Worm (Caenorhabditis elegans) whole organism, late embryonic: ENCODE results near the gene F28F8.9.
A peak's percentile ranks its signal among the peaks of the same experiment; 100 is the strongest.

Source experiments
- C08G9.2 ChIP-seq: sonication (generic microtip); optimal IDR thresholded peaks from 2 replicates; lab custom pipeline; 2016; ENCODE audit warnings: mild to moderate bottlenecking, missing genetic modification characterization, moderate library complexity, missing compliant biosample characterization
- C38D4.7 ChIP-seq: fragments of 200-800 bp; sonication (Bioruptor generic); optimal IDR thresholded peaks from 2 replicates; lab custom pipeline; 2018; ENCODE audit warnings: mild to moderate bottlenecking, missing genetic modification characterization, moderate library complexity, missing compliant biosample characterization
- K09A11.1 ChIP-seq: sonication (generic microtip); optimal IDR thresholded peaks from 2 replicates; lab custom pipeline; 2017; ENCODE audit warnings: antibody characterized with exemption, mild to moderate bottlenecking, missing genetic modification characterization, missing compliant biosample characterization; ENCODE audit not compliant: insufficient read depth
- ahr-1 ChIP-seq: sonication (generic microtip); optimal IDR thresholded peaks from 2 replicates; lab custom pipeline; 2016; ENCODE audit warnings: missing genetic modification characterization, missing compliant biosample characterization
- ceh-14 ChIP-seq: sonication (generic microtip); optimal IDR thresholded peaks from 2 replicates; lab custom pipeline; 2016; ENCODE audit warnings: missing genotype, missing genetic modification characterization, missing compliant biosample characterization
- ceh-18 ChIP-seq: sonication (generic microtip); optimal IDR thresholded peaks from 2 replicates; lab custom pipeline; 2016; ENCODE audit warnings: missing genetic modification characterization, missing compliant biosample characterization
- ceh-19 ChIP-seq: fragments of 200-800 bp; sonication (Bioruptor generic); optimal IDR thresholded peaks from 2 replicates; lab custom pipeline; 2018; ENCODE audit warnings: mild to moderate bottlenecking, missing genetic modification characterization, missing compliant biosample characterization
- ceh-2 ChIP-seq: sonication (generic microtip); optimal IDR thresholded peaks from 2 replicates; lab custom pipeline; 2016; ENCODE audit warnings: missing genotype, missing genetic modification characterization, missing compliant biosample characterization
- ceh-24 ChIP-seq: sonication (generic microtip); optimal IDR thresholded peaks from 2 replicates; lab custom pipeline; 2016; ENCODE audit warnings: mild to moderate bottlenecking, missing genetic modification characterization, missing compliant biosample characterization
- ceh-6 ChIP-seq: fragments of 200-800 bp; sonication (Bioruptor generic); optimal IDR thresholded peaks from 2 replicates; lab custom pipeline; 2018; ENCODE audit warnings: mild to moderate bottlenecking, missing genetic modification characterization, missing compliant biosample characterization
- che-1 ChIP-seq: sonication (generic microtip); optimal IDR thresholded peaks from 2 replicates; lab custom pipeline; 2016; ENCODE audit warnings: mild to moderate bottlenecking, missing genetic modification characterization, missing compliant biosample characterization
- dve-1 ChIP-seq: sonication (generic microtip); optimal IDR thresholded peaks from 2 replicates; lab custom pipeline; 2017; ENCODE audit warnings: antibody characterized with exemption, mild to moderate bottlenecking, missing genetic modification characterization, missing compliant biosample characterization
- elt-2 ChIP-seq: sonication (generic microtip); optimal IDR thresholded peaks from 2 replicates; lab custom pipeline; 2016; ENCODE audit warnings: missing genetic modification reagents, missing genetic modification characterization, missing compliant biosample characterization
- ets-4 ChIP-seq: sonication (generic microtip); optimal IDR thresholded peaks from 2 replicates; lab custom pipeline; 2016; ENCODE audit warnings: missing genetic modification characterization, missing compliant biosample characterization
- fax-1 ChIP-seq: sonication (generic microtip); optimal IDR thresholded peaks from 2 replicates; lab custom pipeline; 2016; ENCODE audit warnings: missing genotype, missing genetic modification characterization, missing compliant biosample characterization
- fkh-6 ChIP-seq: sonication (generic microtip); optimal IDR thresholded peaks from 2 replicates; lab custom pipeline; 2016; ENCODE audit warnings: missing genetic modification characterization, missing compliant biosample characterization
- gmeb-2 ChIP-seq: sonication (generic microtip); optimal IDR thresholded peaks from 2 replicates; lab custom pipeline; 2016; ENCODE audit warnings: missing genetic modification characterization, inconsistent platforms, missing compliant biosample characterization
- hlh-30 ChIP-seq: sonication (generic microtip); optimal IDR thresholded peaks from 2 replicates; lab custom pipeline; 2017; ENCODE audit warnings: antibody characterized with exemption, missing genetic modification characterization, missing compliant biosample characterization; ENCODE audit not compliant: insufficient read depth
- nfya-1 ChIP-seq: sonication (generic microtip); optimal IDR thresholded peaks from 2 replicates; lab custom pipeline; 2017; ENCODE audit warnings: missing genetic modification characterization, mild to moderate bottlenecking, missing compliant biosample characterization, antibody characterized with exemption, moderate library complexity
- nhr-232 ChIP-seq: sonication (generic microtip); optimal IDR thresholded peaks from 2 replicates; lab custom pipeline; 2016; ENCODE audit warnings: missing genetic modification characterization, missing compliant biosample characterization
- npax-4 ChIP-seq: sonication (generic microtip); optimal IDR thresholded peaks from 2 replicates; lab custom pipeline; 2016; ENCODE audit warnings: missing genetic modification characterization, missing compliant biosample characterization
- odd-2 ChIP-seq: sonication (generic microtip); optimal IDR thresholded peaks from 2 replicates; lab custom pipeline; 2017; ENCODE audit warnings: antibody characterized with exemption, mild to moderate bottlenecking, missing genetic modification characterization, missing compliant biosample characterization
- pax-1 ChIP-seq: fragments of 150-350 bp; optimal IDR thresholded peaks from 2 replicates; lab custom pipeline; 2014; ENCODE audit warnings: missing biosample characterization, missing genetic modification characterization
- pqm-1 ChIP-seq: sonication (generic microtip); optimal IDR thresholded peaks from 2 replicates; lab custom pipeline; 2016; ENCODE audit warnings: missing genetic modification characterization, missing compliant biosample characterization
- pros-1 ChIP-seq: fragments of 150-350 bp; optimal IDR thresholded peaks from 2 replicates; lab custom pipeline; 2014; ENCODE audit warnings: missing biosample characterization, missing genetic modification reagents, missing genetic modification characterization
- sdc-2 ChIP-seq: sonication (generic microtip); optimal IDR thresholded peaks from 2 replicates; lab custom pipeline; 2016; ENCODE audit warnings: missing genotype, missing genetic modification characterization, missing compliant biosample characterization
- sox-4 ChIP-seq: sonication (generic microtip); optimal IDR thresholded peaks from 2 replicates; lab custom pipeline; 2017; ENCODE audit warnings: mild to moderate bottlenecking, missing genetic modification characterization, inconsistent platforms, missing compliant biosample characterization
- syd-9 ChIP-seq: sonication (generic microtip); optimal IDR thresholded peaks from 2 replicates; lab custom pipeline; 2016; ENCODE audit warnings: mild to moderate bottlenecking, missing genetic modification characterization, moderate library complexity, missing compliant biosample characterization
- tbx-7 ChIP-seq: sonication (generic microtip); optimal IDR thresholded peaks from 2 replicates; lab custom pipeline; 2016; ENCODE audit warnings: missing genotype, missing genetic modification characterization, missing compliant biosample characterization
- zip-5 ChIP-seq: sonication (generic microtip); optimal IDR thresholded peaks from 2 replicates; lab custom pipeline; 2016; ENCODE audit warnings: missing genetic modification characterization, missing compliant biosample characterization

The F28F8.9 gene

ce11 chrV:15567344-15567804 is 11.1 kb downstream of the F28F8.9 start, which contains the start of gene acs-2:
TSS of gene acs-2 (plus strand) at chrV:15567394.
- TF ChIP-seq npax-4 (tag; lab: Kevin White, UChicago) (no peak), che-1 (tag; lab: Kevin White, UChicago) (no peak), ceh-19 (GFP tag; lab: Kevin White, UChicago) (no peak), dve-1 (no peak), hlh-30 (no peak), C38D4.7 (GFP tag; lab: Kevin White, UChicago) (no peak), ahr-1 (tag; lab: Kevin White, UChicago) (no peak)

ce11 chrV:15566511-15567178 is 11.8 kb downstream of the F28F8.9 start:
- TF ChIP-seq hlh-30 (peak; percentile 34), C08G9.2 (no peak), pqm-1 (tag; lab: Kevin White, UChicago) (peak; percentile 15), ceh-18 (tag; lab: Kevin White, UChicago) (peak; percentile 20), fkh-6 (tag; lab: Kevin White, UChicago) (no peak), sdc-2 (no peak)
- TF ChIP-seq, all 69 proteins: peak for 3

- no peak for TF ChIP-seq nhr-232 (tag; lab: Kevin White, UChicago)
- TF ChIP-seq elt-2 (tag; lab: Kevin White, UChicago), result peak; percentile 40
- TF ChIP-seq, all 69 proteins: peak for 1
Measured at ce11 chrV:15563985-15564384, 14.5 kb downstream of the F28F8.9 start.

- no peak for TF ChIP-seq hlh-30
- no peak for TF ChIP-seq C08G9.2
- no peak for TF ChIP-seq npax-4 (tag; lab: Kevin White, UChicago)
- no peak for TF ChIP-seq dve-1
- TF ChIP-seq tbx-7 (tag; lab: Kevin White, UChicago), result no peak
- no peak for TF ChIP-seq sox-4 (tag; lab: Kevin White, UChicago)
- TF ChIP-seq odd-2 (tag; lab: Kevin White, UChicago), result no peak
- no peak for TF ChIP-seq fax-1 (tag; lab: Kevin White, UChicago)
- TF ChIP-seq ceh-6, result no peak
- no peak for TF ChIP-seq pax-1 (tag; lab: Kevin White, UChicago)
- no peak for TF ChIP-seq K09A11.1 (tag; lab: Kevin White, UChicago)
- TF ChIP-seq ahr-1 (tag; lab: Kevin White, UChicago), result no peak
- TF ChIP-seq ceh-24 (tag; lab: Kevin White, UChicago), result no peak
- TF ChIP-seq elt-2 (tag; lab: Kevin White, UChicago), result no peak
- TF ChIP-seq syd-9 (tag; lab: Kevin White, UChicago), result no peak
Measured at ce11 chrV:15563477-15563876, 15.0 kb downstream of the F28F8.9 start.

- peak; percentile 62 for TF ChIP-seq nfya-1 (tag; lab: Kevin White, UChicago)
- no peak for TF ChIP-seq gmeb-2 (tag; lab: Kevin White, UChicago)
Measured at ce11 chrV:15562541-15562940, 15.9 kb downstream of the F28F8.9 start.

- TF ChIP-seq ets-4 (tag; lab: Kevin White, UChicago), result no peak
- TF ChIP-seq zip-5 (tag; lab: Kevin White, UChicago), result no peak
- TF ChIP-seq nhr-232 (tag; lab: Kevin White, UChicago), result no peak
- no peak for TF ChIP-seq ceh-2 (tag; lab: Kevin White, UChicago)
- no peak for TF ChIP-seq ceh-14 (tag; lab: Kevin White, UChicago)
- no peak for TF ChIP-seq pros-1 (tag; lab: Kevin White, UChicago)
- no peak for TF ChIP-seq npax-4 (tag; lab: Kevin White, UChicago)
Measured at ce11 chrV:15559729-15560128, 18.7 kb downstream of the F28F8.9 start.
